Fruit fly (Drosophila melanogaster) whole organism, embryonic: ENCODE measurements around the gene Cyp28d2.

Source experiments
- Asciz ChIP-seq: fragments of 200-800 bp; sonication (Bioruptor generic); optimal IDR thresholded peaks from 2 replicates; lab custom pipeline; 2017; ENCODE audit warnings: missing biosample characterization, mild to moderate bottlenecking, missing genetic modification characterization, missing genetic modification reagents
- Bteb2 ChIP-seq: fragments of 200-800 bp; sonication (Bioruptor generic); optimal IDR thresholded peaks from 2 replicates; lab custom pipeline; 2016; ENCODE audit warnings: missing biosample characterization, missing genetic modification characterization
- CG10147 ChIP-seq: fragments of 200-800 bp; sonication (Bioruptor generic); optimal IDR thresholded peaks from 2 replicates; lab custom pipeline; 2019; ENCODE audit warnings: missing biosample characterization, mild to moderate bottlenecking, missing genetic modification characterization, moderate library complexity
- CG11504 ChIP-seq: fragments of 200-800 bp; sonication (Bioruptor generic); optimal IDR thresholded peaks from 3 replicates; lab custom pipeline; 2019; ENCODE audit warnings: missing biosample characterization, mild to moderate bottlenecking, missing genetic modification characterization, moderate library complexity
- CG13894 ChIP-seq: fragments of 200-800 bp; sonication (Bioruptor generic); optimal IDR thresholded peaks from 3 replicates; lab custom pipeline; 2018; ENCODE audit warnings: missing biosample characterization, mild to moderate bottlenecking, missing genetic modification characterization, moderate library complexity
- CG14667 ChIP-seq: fragments of 200-800 bp; sonication (Bioruptor generic); IDR thresholded peaks from 2 replicates; pipeline ENCODE4 v1.3.6; 2022; ENCODE audit warnings: missing biosample characterization, missing genetic modification characterization
- CG15479 ChIP-seq: fragments of 200-800 bp; sonication (Bioruptor generic); optimal IDR thresholded peaks from 3 replicates; lab custom pipeline; 2019; ENCODE audit warnings: missing biosample characterization, mild to moderate bottlenecking, missing genetic modification characterization, moderate library complexity
- CG15601 ChIP-seq: fragments of 200-800 bp; sonication (Bioruptor generic); optimal IDR thresholded peaks from 3 replicates; lab custom pipeline; 2019; ENCODE audit warnings: missing biosample characterization, mild to moderate bottlenecking, missing genetic modification characterization, moderate library complexity
- CG17802 ChIP-seq: fragments of 200-800 bp; sonication (Bioruptor generic); optimal IDR thresholded peaks from 2 replicates; lab custom pipeline; 2018; ENCODE audit warnings: missing biosample characterization, mild to moderate bottlenecking, missing genetic modification characterization, moderate library complexity
- CG2889 ChIP-seq: fragments of 200-800 bp; sonication (Bioruptor generic); IDR thresholded peaks from 3 replicates; pipeline ENCODE4 v1.3.6; 2022; ENCODE audit warnings: missing biosample characterization, missing genetic modification characterization
- CG32532 ChIP-seq: fragments of 200-800 bp; sonication (Bioruptor generic); IDR thresholded peaks from 2 replicates; pipeline ENCODE4 v1.3.6; 2022; ENCODE audit warnings: missing biosample characterization, missing genetic modification characterization
- CG32772 ChIP-seq: fragments of 200-800 bp; sonication (Bioruptor generic); IDR thresholded peaks from 2 replicates; pipeline ENCODE4 v1.3.6; 2022; ENCODE audit warnings: missing biosample characterization, missing genetic modification characterization
- CG4360 ChIP-seq: fragments of 200-800 bp; sonication (Bioruptor generic); IDR thresholded peaks from 2 replicates; pipeline ENCODE4 v1.3.6; 2022; ENCODE audit warnings: missing biosample characterization, missing genetic modification characterization
- CG6654 ChIP-seq: fragments of 200-800 bp; sonication (Bioruptor generic); optimal IDR thresholded peaks from 2 replicates; lab custom pipeline; 2017; ENCODE audit warnings: missing biosample characterization, mild to moderate bottlenecking, missing genetic modification characterization
- CG8089 ChIP-seq: fragments of 200-800 bp; sonication (Bioruptor generic); optimal IDR thresholded peaks from 3 replicates; lab custom pipeline; 2016; ENCODE audit warnings: missing biosample characterization, missing genetic modification characterization
- CG8359 ChIP-seq: fragments of 200-800 bp; sonication (Bioruptor generic); optimal IDR thresholded peaks from 2 replicates; lab custom pipeline; 2017; ENCODE audit warnings: missing biosample characterization, mild to moderate bottlenecking, missing genetic modification characterization, borderline replicate concordance
- Dek ChIP-seq: fragments of 200-800 bp; sonication (Bioruptor generic); optimal IDR thresholded peaks from 3 replicates; lab custom pipeline; 2019; ENCODE audit warnings: missing biosample characterization, mild to moderate bottlenecking, missing genetic modification characterization, moderate library complexity
- Doc2 ChIP-seq: fragments of 200-800 bp; sonication (Bioruptor generic); IDR thresholded peaks from 2 replicates; pipeline ENCODE4 v1.3.6; 2022; ENCODE audit warnings: missing biosample characterization, missing genetic modification characterization
- Gug ChIP-seq: fragments of 200-800 bp; sonication (Bioruptor generic); IDR thresholded peaks from 4 replicates; pipeline ENCODE4 v1.3.6; 2022; ENCODE audit warnings: missing biosample characterization, missing genetic modification characterization
- HmgD ChIP-seq: fragments of 200-800 bp; sonication (Bioruptor generic); optimal IDR thresholded peaks from 3 replicates; lab custom pipeline; 2016; ENCODE audit warnings: missing biosample characterization, missing genetic modification characterization
- NC2β ChIP-seq: fragments of 200-800 bp; sonication (Bioruptor generic); optimal IDR thresholded peaks from 2 replicates; lab custom pipeline; 2016; ENCODE audit warnings: missing biosample characterization, missing genetic modification characterization
- Nf-YA ChIP-seq: fragments of 200-800 bp; sonication (Bioruptor generic); IDR thresholded peaks from 2 replicates; pipeline ENCODE4 v1.3.6; 2022; ENCODE audit warnings: missing biosample characterization, missing genetic modification characterization
- Pdp1 ChIP-seq, 2 experiments: fragments of 200-800 bp; sonication (Bioruptor generic); optimal IDR thresholded peaks; 3 replicates each; lab custom pipeline; 2016; ENCODE audit warnings: missing biosample characterization in 2 of 2, missing genetic modification characterization in 2 of 2, mild to moderate bottlenecking in 1 of 2, moderate library complexity in 1 of 2
- Rfx ChIP-seq: fragments of 200-800 bp; sonication (Bioruptor generic); IDR thresholded peaks from 2 replicates; pipeline ENCODE4 v1.3.6; 2022; ENCODE audit warnings: missing biosample characterization, missing genetic modification characterization
- Side ChIP-seq: fragments of 200-800 bp; sonication (Bioruptor generic); optimal IDR thresholded peaks from 2 replicates; lab custom pipeline; 2016; ENCODE audit warnings: missing biosample characterization, missing genetic modification characterization
- Sin3A ChIP-seq: fragments of >200 bp; optimal IDR thresholded peaks from 2 replicates; lab custom pipeline; 2018
- al ChIP-seq: fragments of 200-800 bp; sonication (Bioruptor generic); IDR thresholded peaks from 2 replicates; pipeline ENCODE4 v1.3.6; 2022; ENCODE audit warnings: missing biosample characterization, missing genetic modification characterization
- cas ChIP-seq: fragments of 200-800 bp; sonication (Bioruptor generic); IDR thresholded peaks from 2 replicates; pipeline ENCODE4 v1.3.6; 2022; ENCODE audit warnings: missing biosample characterization, missing genetic modification characterization
- da ChIP-seq: fragments of 200-800 bp; sonication (Bioruptor generic); optimal IDR thresholded peaks from 2 replicates; lab custom pipeline; 2016; ENCODE audit warnings: missing biosample characterization, missing genetic modification characterization
- emc ChIP-seq: fragments of 200-800 bp; sonication (Bioruptor generic); optimal IDR thresholded peaks from 2 replicates; lab custom pipeline; 2016; ENCODE audit warnings: missing biosample characterization, missing genetic modification characterization
- esg ChIP-seq: fragments of 200-800 bp; sonication (Bioruptor generic); conservative IDR thresholded peaks from 2 replicates; pipeline ENCODE4 v1.3.6; 2022; ENCODE audit warnings: missing biosample characterization, missing genetic modification characterization
- ewg ChIP-seq: fragments of 200-800 bp; sonication (Bioruptor generic); optimal IDR thresholded peaks from 3 replicates; lab custom pipeline; 2017; ENCODE audit warnings: mild to moderate bottlenecking, missing biosample characterization, missing genetic modification reagents, missing genetic modification characterization
- fd3F ChIP-seq: fragments of 200-800 bp; sonication (Bioruptor generic); optimal IDR thresholded peaks from 2 replicates; lab custom pipeline; 2018; ENCODE audit warnings: missing biosample characterization, mild to moderate bottlenecking, missing genetic modification characterization, moderate library complexity
- fd64A ChIP-seq: fragments of 200-800 bp; sonication (Bioruptor generic); optimal IDR thresholded peaks from 3 replicates; lab custom pipeline; 2018; ENCODE audit warnings: missing biosample characterization, mild to moderate bottlenecking, missing genetic modification characterization
- gcm ChIP-seq: fragments of 200-800 bp; sonication (Bioruptor generic); optimal IDR thresholded peaks from 2 replicates; lab custom pipeline; 2019; ENCODE audit warnings: missing biosample characterization, mild to moderate bottlenecking, missing genetic modification characterization, moderate library complexity
- gem ChIP-seq: fragments of 200-800 bp; sonication (Bioruptor generic); optimal IDR thresholded peaks from 2 replicates; lab custom pipeline; 2019; ENCODE audit warnings: missing biosample characterization, mild to moderate bottlenecking, missing genetic modification characterization, moderate library complexity
- her ChIP-seq: fragments of 200-800 bp; sonication (Bioruptor generic); optimal IDR thresholded peaks from 2 replicates; lab custom pipeline; 2016; ENCODE audit warnings: missing biosample characterization, missing genetic modification characterization
- hth ChIP-seq: fragments of >200 bp; optimal IDR thresholded peaks from 2 replicates; lab custom pipeline; 2017; ENCODE audit warnings: inconsistent platforms
- kah ChIP-seq: fragments of 200-800 bp; sonication (Bioruptor generic); optimal IDR thresholded peaks from 2 replicates; lab custom pipeline; 2018; ENCODE audit warnings: missing biosample characterization, mild to moderate bottlenecking, missing genetic modification characterization
- lilli ChIP-seq: fragments of 200-800 bp; sonication (Bioruptor generic); optimal IDR thresholded peaks from 3 replicates; lab custom pipeline; 2016; ENCODE audit warnings: missing biosample characterization, missing genetic modification characterization
- lola ChIP-seq, 3 experiments: fragments of >200 bp in 2 of 3; fragments of 200-800 bp in 1 of 3; sonication (Bioruptor generic) in 1 of 3; optimal IDR thresholded peaks; 2 replicates each; lab custom pipeline; 2017 to 2019; ENCODE audit warnings: missing biosample characterization in 3 of 3, missing genetic modification characterization in 3 of 3, mild to moderate bottlenecking in 1 of 3, moderate library complexity in 1 of 3
- maf-S ChIP-seq: fragments of 200-800 bp; sonication (Bioruptor generic); optimal IDR thresholded peaks from 2 replicates; lab custom pipeline; 2016; ENCODE audit warnings: missing biosample characterization, missing genetic modification characterization
- peb ChIP-seq: fragments of 200-800 bp; sonication (Bioruptor generic); IDR thresholded peaks from 2 replicates; pipeline ENCODE4 v1.3.6; 2022; ENCODE audit warnings: missing biosample characterization, missing genetic modification characterization
- pita ChIP-seq: fragments of 200-800 bp; sonication (Bioruptor generic); optimal IDR thresholded peaks from 2 replicates; lab custom pipeline; 2017; ENCODE audit warnings: missing biosample characterization, mild to moderate bottlenecking, missing genetic modification characterization
- rib ChIP-seq: fragments of 200-800 bp; sonication (Bioruptor generic); IDR thresholded peaks from 2 replicates; pipeline ENCODE4 v1.3.6; 2022; ENCODE audit warnings: missing biosample characterization, missing genetic modification characterization
- sd ChIP-seq: fragments of 200-800 bp; sonication (Bioruptor generic); optimal IDR thresholded peaks from 3 replicates; lab custom pipeline; 2018; ENCODE audit warnings: missing biosample characterization, mild to moderate bottlenecking, missing genetic modification characterization, moderate library complexity
- sens-2 ChIP-seq: fragments of 200-800 bp; sonication (Bioruptor generic); IDR thresholded peaks from 2 replicates; pipeline ENCODE4 v1.3.6; 2022; ENCODE audit warnings: missing biosample characterization, missing genetic modification characterization
- sob ChIP-seq: fragments of 200-800 bp; sonication (Bioruptor generic); IDR thresholded peaks from 2 replicates; pipeline ENCODE4 v1.3.6; 2022; ENCODE audit warnings: missing biosample characterization, missing genetic modification characterization
- toy ChIP-seq: fragments of 200-800 bp; sonication (Bioruptor generic); IDR thresholded peaks from 2 replicates; pipeline ENCODE4 v1.3.6; 2022; ENCODE audit warnings: missing biosample characterization, missing genetic modification characterization
- tx ChIP-seq: fragments of 200-800 bp; sonication (Bioruptor generic); optimal IDR thresholded peaks from 2 replicates; lab custom pipeline; 2016; ENCODE audit warnings: missing biosample characterization, missing genetic modification characterization
- vfl ChIP-seq: fragments of 200-800 bp; sonication (Bioruptor generic); optimal IDR thresholded peaks from 2 replicates; lab custom pipeline; 2016; ENCODE audit warnings: missing biosample characterization, missing genetic modification characterization

Gene Cyp28d2

dm6 chr2L:5242194-5242914, 35.3 kb downstream of the Cyp28d2 start (continued):
- TF ChIP-seq lilli (GFP tag; lab: Kevin White, UChicago) (peak; percentile 12), vfl (GFP tag; lab: Kevin White, UChicago) (no peak), al (no peak), CG15601 (tag; lab: Kevin White, UChicago) (no peak), Sin3A (lab: Kevin White, UChicago) (no peak), gem (tag; lab: Kevin White, UChicago) (peak; percentile 55), cas (GFP tag; lab: Robert Waterston, UW) (no peak), rib (GFP tag; lab: Robert Waterston, UW) (no peak), CG14667 (GFP tag; lab: Robert Waterston, UW) (no peak), esg (GFP tag; lab: Robert Waterston, UW) (no peak), Doc2 (GFP tag; lab: Robert Waterston, UW) (no peak), fd3F (no peak), toy (GFP tag; lab: Robert Waterston, UW) (no peak), CG32772 (GFP tag; lab: Robert Waterston, UW) (0 out of 2 replicates have a peak, but pooled peaks have one; percentile 13), CG11504 (tag; lab: Kevin White, UChicago) (peak; percentile 41), lola (GFP tag; optimal IDR thresholded peaks at IDR 0.05; lab: Kevin White, UChicago) (no peak), Gug (GFP tag; lab: Robert Waterston, UW) (no peak), her (GFP tag; lab: Kevin White, UChicago) (no peak), Pdp1 (GFP tag; optimal IDR thresholded peaks at IDR 0.05; lab: Kevin White, UChicago) (no peak), hth (lab: Kevin White, UChicago) (no peak), fd64A (GFP tag; lab: Kevin White, UChicago) (no peak), Dek (tag; lab: Kevin White, UChicago) (no peak), gcm (GFP tag; lab: Kevin White, UChicago) (no peak), CG10147 (GFP tag; lab: Kevin White, UChicago) (no peak), CG17802 (tag; lab: Kevin White, UChicago) (no peak), Asciz (no peak), CG4360 (GFP tag; lab: Robert Waterston, UW) (no peak), Nf-YA (GFP tag; lab: Robert Waterston, UW) (no peak), ewg (GFP tag; lab: Kevin White, UChicago) (no peak), peb (GFP tag; lab: Robert Waterston, UW) (no peak), HmgD (GFP tag; lab: Kevin White, UChicago) (no peak), Bteb2 (no peak), emc (GFP tag; lab: Kevin White, UChicago) (no peak), sob (GFP tag; lab: Robert Waterston, UW) (0 out of 2 replicates have a peak, but pooled peaks have one; percentile 11), CG13894 (tag; lab: Kevin White, UChicago) (no peak)

dm6 chr2L:5245363-5245892, 38.4 kb downstream of the Cyp28d2 start:
- TF ChIP-seq sd (tag; lab: Kevin White, UChicago) (peak; percentile 66), CG15479 (GFP tag; lab: Kevin White, UChicago) (no peak), cas (GFP tag; lab: Robert Waterston, UW) (no peak), pita (GFP tag; lab: Kevin White, UChicago) (no peak), CG6654 (GFP tag; lab: Kevin White, UChicago) (no peak), CG2889 (GFP tag; lab: Robert Waterston, UW) (no peak), CG8089 (GFP tag; lab: Kevin White, UChicago) (peak; percentile 49), CG8359 (GFP tag; lab: Kevin White, UChicago) (peak; percentile 55), kah (GFP tag; lab: Kevin White, UChicago) (peak; percentile 42), maf-S (no peak), tx (no peak), sens-2 (peak; percentile 38; the same call in 1 of the 2 replicates), Rfx (no peak), Side (GFP tag; lab: Kevin White, UChicago) (no peak), CG32532 (no peak), NC2β (GFP tag; lab: Kevin White, UChicago) (no peak), da (GFP tag; lab: Kevin White, UChicago) (peak; percentile 17)
